ENCODE assay signal across 1 worm cellular context in the genomic region with DNA sequence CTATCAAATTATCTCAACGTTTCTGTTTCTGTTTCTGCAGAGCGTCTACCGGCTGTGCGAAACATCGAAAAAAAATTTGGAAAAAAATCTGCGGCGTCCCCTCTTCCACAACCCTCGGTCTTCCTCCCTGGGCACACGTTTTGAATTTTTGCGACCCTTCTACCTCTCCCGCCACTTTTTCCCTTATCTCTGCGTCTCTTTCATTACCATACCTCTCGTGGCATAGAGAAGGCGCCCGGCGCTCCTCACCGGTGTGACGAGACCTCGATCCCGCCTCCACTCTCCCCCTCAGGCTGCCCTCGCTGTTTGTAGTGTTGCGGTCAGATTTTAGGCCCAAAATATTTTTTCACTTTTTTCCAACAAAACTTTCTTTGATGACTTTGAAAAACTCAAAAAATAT.
TF ChIP-seq lines count a peak whose summit lies in the region.

No protein-coding gene starts in this region.

TF ChIP-seq in whole organism, L3 larva, 47 proteins besides CTCF, POLR2A, EP300 and RAD21 (continued from another document):
- TF ChIP-seq ceh-16 (tag; optimal IDR thresholded peaks at IDR 0.05; lab: Kevin White, UChicago) (no peak), lin-39 (tag; optimal IDR thresholded peaks at IDR 0.05; lab: Kevin White, UChicago) (no peak), ceh-9 (tag; optimal IDR thresholded peaks at IDR 0.05; lab: Kevin White, UChicago) (no peak), nhr-28 (tag; optimal IDR thresholded peaks at IDR 0.05; lab: Kevin White, UChicago) (no peak), nhr-11 (tag; optimal IDR thresholded peaks at IDR 0.05; lab: Kevin White, UChicago) (no peak), snpc-4 (tag; optimal IDR thresholded peaks at IDR 0.05; lab: Kevin White, UChicago) (no peak)
